Fruit fly (Drosophila melanogaster): Measurements from ENCODE around the gene CG14860.

The CG14860 gene

dm6 chr3R:14898280-14898756 is 3.7 kb downstream of the CG14860 start, which contains the start of the genes Nup93-2 and CG3817 (continued):
- TF ChIP-seq ab (GFP tag; optimal IDR thresholded peaks at IDR 0.05) = no peak
- TF ChIP-seq scrt (GFP tag; optimal IDR thresholded peaks at IDR 0.05) = peak; percentile 13
- TF ChIP-seq Poxn (GFP tag; IDR thresholded peaks at IDR 0.05) = no peak
- peak; percentile 89 for TF ChIP-seq CG9817 (tag; optimal IDR thresholded peaks at IDR 0.05)
- no peak for TF ChIP-seq btn (GFP tag; optimal IDR thresholded peaks at IDR 0.05)
- TF ChIP-seq CG30020 (tag; optimal IDR thresholded peaks at IDR 0.05) = peak; percentile 74
- TF ChIP-seq CG18619 (GFP tag; optimal IDR thresholded peaks at IDR 0.05) = peak; percentile 40
- TF ChIP-seq crc (GFP tag; optimal IDR thresholded peaks at IDR 0.05) = peak; percentile 31
- peak; percentile 40 for TF ChIP-seq lilli (GFP tag; optimal IDR thresholded peaks at IDR 0.05)
- TF ChIP-seq Eip74EF (GFP tag; optimal IDR thresholded peaks at IDR 0.05) = peak in 1 of 2 experiments; percentile 66
- peak; percentile 89 for TF ChIP-seq CG9932 (GFP tag; IDR thresholded peaks at IDR 0.05)
- TF ChIP-seq CG7556 (GFP tag; optimal IDR thresholded peaks at IDR 0.05) = peak; percentile 56
- TF ChIP-seq Max (GFP tag; optimal IDR thresholded peaks at IDR 0.05) = no peak
- TF ChIP-seq CG7357 (GFP tag; IDR thresholded peaks at IDR 0.05) = peak; percentile 20; the same call in 1 of the 3 replicates
- TF ChIP-seq CG2875 (GFP tag; optimal IDR thresholded peaks at IDR 0.05) = no peak
- TF ChIP-seq fd64A (GFP tag; optimal IDR thresholded peaks at IDR 0.05) = no peak
- peak; percentile 42 for TF ChIP-seq slou (GFP tag; optimal IDR thresholded peaks at IDR 0.05)
- no peak for TF ChIP-seq toy (GFP tag; IDR thresholded peaks at IDR 0.05)
- TF ChIP-seq CG11504 (tag; optimal IDR thresholded peaks at IDR 0.05) = peak; percentile 34
- no peak for TF ChIP-seq CG8359 (GFP tag; optimal IDR thresholded peaks at IDR 0.05; ENCODE audit: borderline replicate concordance)
- TF ChIP-seq vfl (GFP tag; optimal IDR thresholded peaks at IDR 0.05) = peak; percentile 44
- peak; percentile 24 for TF ChIP-seq CG30431 (GFP tag; optimal IDR thresholded peaks at IDR 0.05)
- no peak for TF ChIP-seq CG10274 (GFP tag; optimal IDR thresholded peaks at IDR 0.05)
- TF ChIP-seq phol (tag; optimal IDR thresholded peaks at IDR 0.05) = peak; percentile 85
- TF ChIP-seq wek (GFP tag; optimal IDR thresholded peaks at IDR 0.05) = no peak
- TF ChIP-seq sob (GFP tag; IDR thresholded peaks at IDR 0.05) = peak; percentile 89
- TF ChIP-seq CG8089 (GFP tag; optimal IDR thresholded peaks at IDR 0.05) = no peak
- TF ChIP-seq Fer2 (tag; optimal IDR thresholded peaks at IDR 0.05) = peak; percentile 62
- peak; percentile 78 for TF ChIP-seq al (GFP tag; IDR thresholded peaks at IDR 0.05)
- TF ChIP-seq unpg (GFP tag; optimal IDR thresholded peaks at IDR 0.05) = peak; percentile 76
- TF ChIP-seq grau (tag; optimal IDR thresholded peaks at IDR 0.05) = peak; percentile 76
- TF ChIP-seq nerfin-1 (tag; optimal IDR thresholded peaks at IDR 0.05) = peak; percentile 80
- TF ChIP-seq Sox100B (GFP tag; optimal IDR thresholded peaks at IDR 0.05) = no peak
- no peak for TF ChIP-seq CG12744 (GFP tag; optimal IDR thresholded peaks at IDR 0.05)
- TF ChIP-seq mld (GFP tag; IDR thresholded peaks at IDR 0.05; ENCODE audit: partially characterized antibody) = peak; percentile 28; the same call in 1 of the 3 replicates
- TF ChIP-seq Sry-δ (GFP tag; optimal IDR thresholded peaks at IDR 0.05) = peak; percentile 76
- peak; percentile 44 for TF ChIP-seq bcd (GFP tag; optimal IDR thresholded peaks at IDR 0.05)
- peak; percentile 11 for TF ChIP-seq CG4820 (GFP tag; optimal IDR thresholded peaks at IDR 0.05)
- TF ChIP-seq ham (GFP tag; IDR thresholded peaks at IDR 0.05) = no peak
- TF ChIP-seq CG14014 (GFP tag; IDR thresholded peaks at IDR 0.05) = 0 out of 2 replicates have a peak, but pooled peaks have one; percentile 16
- peak; percentile 52; the same call in 1 of the 2 replicates for TF ChIP-seq CG14441 (GFP tag; IDR thresholded peaks at IDR 0.05)
- TF ChIP-seq ewg (GFP tag; optimal IDR thresholded peaks at IDR 0.05) = peak; percentile 58
- peak; percentile 66; the same call in 1 of the 2 replicates for TF ChIP-seq Bgb (GFP tag; IDR thresholded peaks at IDR 0.05; ENCODE audit: partially characterized antibody)
- TF ChIP-seq Chrac-16 (GFP tag; optimal IDR thresholded peaks at IDR 0.05) = peak; percentile 16
- 0 out of 3 replicates have a peak, but pooled peaks have one; percentile 52 for TF ChIP-seq hb (GFP tag; IDR thresholded peaks at IDR 0.05; ENCODE audit: partially characterized antibody)
- TF ChIP-seq lov (optimal IDR thresholded peaks at IDR 0.05) = no peak
- TF ChIP-seq lov (GFP tag; IDR thresholded peaks at IDR 0.05) = no peak
- TF ChIP-seq ase (GFP tag; IDR thresholded peaks at IDR 0.05) = no peak
- TF ChIP-seq seq (GFP tag; IDR thresholded peaks at IDR 0.05) = no peak
- peak in 1 of 2 experiments; percentile 8 for TF ChIP-seq Hr51 (GFP tag; optimal IDR thresholded peaks at IDR 0.05)

Measured in whole organism, embryonic.